Fruit fly (Drosophila melanogaster) whole organism, adult: ENCODE data around the gene tau.

ENCODE experiments used
- CG11617 ChIP-seq: fragments of 200-800 bp; sonication (Bioruptor generic); optimal IDR thresholded peaks from 2 replicates; lab custom pipeline; 2017; ENCODE audit warnings: mild to moderate bottlenecking, missing biosample characterization, missing genetic modification reagents, missing genetic modification characterization
- CG1620 ChIP-seq: fragments of 200-800 bp; sonication (Bioruptor generic); optimal IDR thresholded peaks from 2 replicates; lab custom pipeline; 2016; ENCODE audit warnings: missing biosample characterization, missing genetic modification characterization
- CG33017 ChIP-seq: fragments of 200-800 bp; sonication (Bioruptor generic); optimal IDR thresholded peaks from 2 replicates; lab custom pipeline; 2018; ENCODE audit warnings: missing biosample characterization, mild to moderate bottlenecking, missing genetic modification characterization, moderate library complexity
- CG5204 ChIP-seq: fragments of 200-800 bp; sonication (Bioruptor generic); optimal IDR thresholded peaks from 2 replicates; lab custom pipeline; 2016; ENCODE audit warnings: missing biosample characterization, missing genetic modification characterization
- Crg-1 ChIP-seq: fragments of 200-800 bp; sonication (Bioruptor generic); optimal IDR thresholded peaks from 2 replicates; lab custom pipeline; 2016; ENCODE audit warnings: missing biosample characterization, missing genetic modification characterization
- Hr96 ChIP-seq: fragments of 200-800 bp; sonication (Bioruptor generic); optimal IDR thresholded peaks from 2 replicates; lab custom pipeline; 2016; ENCODE audit warnings: missing biosample characterization, missing genetic modification characterization
- Mnt ChIP-seq: fragments of 200-800 bp; sonication (Bioruptor generic); optimal IDR thresholded peaks from 2 replicates; lab custom pipeline; 2016; ENCODE audit warnings: missing biosample characterization, mild to moderate bottlenecking, missing genetic modification characterization
- cic ChIP-seq: fragments of 200-800 bp; sonication (Bioruptor generic); optimal IDR thresholded peaks from 2 replicates; lab custom pipeline; 2017; ENCODE audit warnings: missing biosample characterization, mild to moderate bottlenecking, missing genetic modification characterization, moderate library complexity
- cnc ChIP-seq, 2 experiments: fragments of >200 bp; optimal IDR thresholded peaks; 2 replicates each; lab custom pipeline; 2017
- kay ChIP-seq: fragments of 200-800 bp; sonication (Bioruptor generic); peaks from one replicate; lab custom pipeline; 2016; ENCODE audit warnings: missing biosample characterization, missing genetic modification characterization, borderline replicate concordance

- TF ChIP-seq Mnt (GFP tag; lab: Kevin White, UChicago), result no peak
- no peak for TF ChIP-seq CG1620
- TF ChIP-seq CG33017 (tag; lab: Kevin White, UChicago), result no peak
- TF ChIP-seq cic, result no peak
- no peak for TF ChIP-seq kay (GFP tag; lab: Kevin White, UChicago)
- no peak for TF ChIP-seq Hr96 (GFP tag; lab: Kevin White, UChicago)
- TF ChIP-seq cnc (optimal IDR thresholded peaks at IDR 0.05; lab: Kevin White, UChicago), result no peak
- no peak for TF ChIP-seq CG11617 (GFP tag; lab: Kevin White, UChicago)
- no peak for TF ChIP-seq CG5204
- TF ChIP-seq Crg-1 (GFP tag; lab: Kevin White, UChicago), result no peak
Observed at dm6 chr3R:27700229-27700573, 43.4 kb upstream of the tau start, which contains the start of gene btz.
